Worm (Caenorhabditis elegans) whole organism, L3 larva: ENCODE results near the gene mspn-1.
A peak's percentile ranks its signal among the peaks of the same experiment; 100 is the strongest.

ENCODE experiments used
- R02D3.7 ChIP-seq: fragments of 150-350 bp; optimal IDR thresholded peaks from 2 replicates; lab custom pipeline; 2014; ENCODE audit warnings: missing biosample characterization, missing genetic modification characterization
- ama-1 ChIP-seq: fragments of 150-350 bp; optimal IDR thresholded peaks from 2 replicates; lab custom pipeline; 2018
- elt-1 ChIP-seq: fragments of 150-350 bp; optimal IDR thresholded peaks from 2 replicates; lab custom pipeline; 2014; ENCODE audit warnings: missing biosample characterization, missing genetic modification characterization
- elt-3 ChIP-seq, 3 experiments: fragments of 150-350 bp in 1 of 3; sonication (generic microtip) in 2 of 3; optimal IDR thresholded peaks; 2 replicates in 2 of 3; 4 replicates in 1 of 3; lab custom pipeline; 2014 to 2017; ENCODE audit warnings: missing biosample characterization in 3 of 3, missing genetic modification characterization in 3 of 3
- fkh-10 ChIP-seq: sonication (generic microtip); optimal IDR thresholded peaks from 2 replicates; lab custom pipeline; 2017; ENCODE audit warnings: missing biosample characterization, missing genetic modification reagents, missing genetic modification characterization
- lsy-12 ChIP-seq: sonication (generic microtip); optimal IDR thresholded peaks from 2 replicates; lab custom pipeline; 2016; ENCODE audit warnings: mild to moderate bottlenecking, missing genetic modification characterization, missing compliant biosample characterization
- nfya-1 ChIP-seq: sonication (generic microtip); optimal IDR thresholded peaks from 2 replicates; lab custom pipeline; 2017; ENCODE audit warnings: missing genetic modification characterization, mild to moderate bottlenecking, missing compliant biosample characterization, antibody characterized with exemption, moderate library complexity; ENCODE audit not compliant: insufficient read depth
- nhr-23 ChIP-seq: fragments of 150-350 bp; optimal IDR thresholded peaks from 2 replicates; lab custom pipeline; 2014; ENCODE audit warnings: missing biosample characterization, missing genetic modification reagents, missing genetic modification characterization
- nhr-237 ChIP-seq: fragments of 150-350 bp; optimal IDR thresholded peaks from 2 replicates; lab custom pipeline; 2014; ENCODE audit warnings: missing biosample characterization, missing genetic modification characterization
- nhr-77 ChIP-seq: fragments of 150-350 bp; optimal IDR thresholded peaks from 2 replicates; lab custom pipeline; 2014; ENCODE audit warnings: missing biosample characterization, missing genetic modification characterization
- unc-62 ChIP-seq: fragments of 150-350 bp; sonication (generic microtip); optimal IDR thresholded peaks from 4 replicates; lab custom pipeline; 2014; ENCODE audit warnings: missing biosample characterization, missing genetic modification reagents, missing genetic modification characterization
- ztf-11 ChIP-seq: fragments of 150-350 bp; optimal IDR thresholded peaks from 2 replicates; lab custom pipeline; 2014; ENCODE audit warnings: missing biosample characterization, missing genetic modification characterization

DNA sequence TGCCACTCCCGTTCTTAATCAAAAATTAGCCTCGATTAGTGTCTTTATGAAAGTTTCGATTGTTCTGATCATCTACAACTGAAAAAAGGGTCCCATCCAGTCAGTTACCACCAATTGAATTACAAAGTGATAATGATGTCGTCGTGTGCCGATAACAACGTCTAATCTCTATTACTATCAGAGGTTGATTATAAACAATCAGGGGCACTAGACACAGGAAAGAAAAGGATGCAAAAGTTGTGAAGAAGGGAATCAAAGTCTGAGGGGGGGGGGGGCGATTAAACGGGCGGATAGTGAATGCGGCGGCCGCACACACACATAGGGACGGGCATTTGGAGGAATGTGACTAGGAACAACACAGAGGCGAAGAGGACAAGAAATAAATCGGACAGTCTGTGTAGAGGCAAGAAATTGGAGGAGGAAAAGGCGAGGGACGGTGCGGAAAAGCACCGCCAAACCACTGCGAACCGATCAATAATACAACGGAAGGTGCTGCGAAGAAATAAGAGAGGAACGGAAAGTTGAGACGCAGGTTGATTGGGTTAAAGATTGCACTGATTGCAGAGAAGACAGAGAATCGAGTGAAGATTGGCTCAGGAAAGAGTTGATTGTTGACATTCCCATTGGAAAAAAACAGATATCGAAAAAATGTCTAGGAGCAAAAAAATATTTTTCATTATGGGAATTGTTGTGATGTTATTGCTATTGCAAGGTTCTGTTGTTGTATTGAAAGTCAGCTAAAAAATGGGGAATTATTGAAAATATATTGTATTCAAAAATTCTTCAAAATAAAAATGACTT lies 2.6 kb upstream of the mspn-1 start:
- TF ChIP-seq nhr-237 (tag; lab: Kevin White, UChicago) (no peak), R02D3.7 (tag; lab: Kevin White, UChicago) (no peak), nhr-23 (tag; lab: Kevin White, UChicago) (no peak), ama-1 (lab: Kevin White, UChicago) (no peak), lsy-12 (tag; lab: Kevin White, UChicago) (no peak), unc-62 (GFP tag; lab: Kevin White, UChicago) (no peak), elt-1 (tag; lab: Kevin White, UChicago) (no peak), elt-3 (tag; optimal IDR thresholded peaks at IDR 0.05; lab: Kevin White, UChicago) (no peak), ztf-11 (tag; lab: Kevin White, UChicago) (no peak), fkh-10 (GFP tag; lab: Kevin White, UChicago) (no peak), nhr-77 (tag; lab: Kevin White, UChicago) (no peak), nfya-1 (tag; lab: Kevin White, UChicago) (peak; percentile 29)
